Worm (Caenorhabditis elegans): ENCODE data around the gene kle-2.

ce11 chrIII:7986585-7987171 is 45.2 kb downstream of the kle-2 start, which contains the start of gene hrpk-2:
- TF ChIP-seq mep-1 (tag; optimal IDR thresholded peaks at IDR 0.05): no peak
- no peak for TF ChIP-seq nhr-28 (tag; optimal IDR thresholded peaks at IDR 0.05)
- no peak for TF ChIP-seq nhr-12 (tag; optimal IDR thresholded peaks at IDR 0.05)
- no peak for TF ChIP-seq mab-5 (tag; optimal IDR thresholded peaks at IDR 0.05)
- no peak for TF ChIP-seq flh-1 (GFP tag; optimal IDR thresholded peaks at IDR 0.05)
- no peak for TF ChIP-seq unc-62 (GFP tag; optimal IDR thresholded peaks at IDR 0.05)
- TF ChIP-seq mls-2 (tag; optimal IDR thresholded peaks at IDR 0.05): no peak
- TF ChIP-seq sptf-1 (tag; optimal IDR thresholded peaks at IDR 0.05): no peak

All from whole organism, mixed stage, embryonic.